Fruit fly (Drosophila melanogaster): ENCODE measurements around the gene CG9004.

CG9004 gene

dm6 chr3L:2409289-2409688, 35.8 kb downstream of the CG9004 start:
- no peak for TF ChIP-seq trh (GFP tag; optimal IDR thresholded peaks at IDR 0.05)
- TF ChIP-seq amos (GFP tag; IDR thresholded peaks at IDR 0.05; ENCODE audit: partially characterized antibody): peak; percentile 65
- no peak for TF ChIP-seq CG2120 (GFP tag; optimal IDR thresholded peaks at IDR 0.05)
- peak; percentile 37 for TF ChIP-seq CG3995 (GFP tag; optimal IDR thresholded peaks at IDR 0.05)
- no peak for TF ChIP-seq Oli (tag; optimal IDR thresholded peaks at IDR 0.05)
- TF ChIP-seq corto (GFP tag; optimal IDR thresholded peaks at IDR 0.05): no peak
- TF ChIP-seq Med (GFP tag): peak; percentile 82
- peak; percentile 70 for TF ChIP-seq zen (tag; optimal IDR thresholded peaks at IDR 0.05)
- TF ChIP-seq CG12659 (GFP tag; optimal IDR thresholded peaks at IDR 0.05): peak; percentile 0
- no peak for TF ChIP-seq CG13624 (GFP tag; optimal IDR thresholded peaks at IDR 0.05)
- TF ChIP-seq CG33557 (GFP tag; optimal IDR thresholded peaks at IDR 0.05): no peak
- TF ChIP-seq CG15696 (tag; optimal IDR thresholded peaks at IDR 0.05): peak; percentile 8
- no peak for TF ChIP-seq CG8388 (GFP tag; optimal IDR thresholded peaks at IDR 0.05)
- peak; percentile 84 for TF ChIP-seq stwl (tag; optimal IDR thresholded peaks at IDR 0.05)
- TF ChIP-seq CG33213 (GFP tag; optimal IDR thresholded peaks at IDR 0.05): peak; percentile 18
- peak; percentile 34 for TF ChIP-seq CG11504 (tag; optimal IDR thresholded peaks at IDR 0.05)
- peak; percentile 62 for TF ChIP-seq pita (GFP tag; optimal IDR thresholded peaks at IDR 0.05)
- no peak for TF ChIP-seq CG32767 (GFP tag; IDR thresholded peaks at IDR 0.05)
- peak; percentile 38 for TF ChIP-seq HmgZ (tag; optimal IDR thresholded peaks at IDR 0.05)
- TF ChIP-seq knrl (GFP tag; IDR thresholded peaks at IDR 0.05; ENCODE audit: partially characterized antibody): peak; percentile 49; the same call in 1 of the 3 replicates
- peak; percentile 59; the same call in 1 of the 3 replicates for TF ChIP-seq CG6791 (GFP tag; IDR thresholded peaks at IDR 0.05; ENCODE audit: partially characterized antibody)
- peak; percentile 22 for TF ChIP-seq Dek (tag; optimal IDR thresholded peaks at IDR 0.05)
- peak; percentile 25 for TF ChIP-seq gro (GFP tag; optimal IDR thresholded peaks at IDR 0.05)
- TF ChIP-seq phol (tag; optimal IDR thresholded peaks at IDR 0.05): peak; percentile 20
- no peak for TF ChIP-seq zfh2 (GFP tag; optimal IDR thresholded peaks at IDR 0.05)
- peak; percentile 4 for TF ChIP-seq D19A (tag; optimal IDR thresholded peaks at IDR 0.05)
- TF ChIP-seq jigr1 (GFP tag; IDR thresholded peaks at IDR 0.05): no peak
- TF ChIP-seq dmrt11E (tag; optimal IDR thresholded peaks at IDR 0.05): no peak
- TF ChIP-seq CG14710 (tag; optimal IDR thresholded peaks at IDR 0.05): peak; percentile 23
- TF ChIP-seq Xbp1 (GFP tag; optimal IDR thresholded peaks at IDR 0.05): peak; percentile 20
- peak; percentile 96 for TF ChIP-seq CG2199 (GFP tag; IDR thresholded peaks at IDR 0.05)
- TF ChIP-seq CG10565 (GFP tag; optimal IDR thresholded peaks at IDR 0.05): no peak
- no peak for TF ChIP-seq gsb-n (tag; optimal IDR thresholded peaks at IDR 0.05)
- peak; percentile 35 for TF ChIP-seq sug (tag; optimal IDR thresholded peaks at IDR 0.05)
- no peak for TF ChIP-seq CG8281 (tag; optimal IDR thresholded peaks at IDR 0.05)
- peak; percentile 96 for TF ChIP-seq Dip2 (GFP tag; IDR thresholded peaks at IDR 0.05)
- TF ChIP-seq eyg (GFP tag; optimal IDR thresholded peaks at IDR 0.05): no peak
- TF ChIP-seq CG7987 (GFP tag; optimal IDR thresholded peaks at IDR 0.05): peak; percentile 10
- no peak for TF ChIP-seq CG12769 (tag; optimal IDR thresholded peaks at IDR 0.05)
- TF ChIP-seq CG2116 (GFP tag; optimal IDR thresholded peaks at IDR 0.05): no peak
- TF ChIP-seq CG31224 (GFP tag; IDR thresholded peaks at IDR 0.05): no peak
- TF ChIP-seq lmd (GFP tag; IDR thresholded peaks at IDR 0.05): no peak
- TF ChIP-seq inv (GFP tag; IDR thresholded peaks at IDR 0.05; ENCODE audit: partially characterized antibody): peak; percentile 11; the same call in 1 of the 2 replicates
- TF ChIP-seq CG42726 (GFP tag; IDR thresholded peaks at IDR 0.05; ENCODE audit: partially characterized antibody): 0 out of 2 replicates have a peak, but pooled peaks have one; percentile 27
- no peak for TF ChIP-seq eve (GFP tag; optimal IDR thresholded peaks at IDR 0.05)
- peak; percentile 22; the same call in 1 of the 2 replicates for TF ChIP-seq CG32532 (GFP tag; IDR thresholded peaks at IDR 0.05)
- TF ChIP-seq Side (GFP tag; optimal IDR thresholded peaks at IDR 0.05): peak; percentile 24
- TF ChIP-seq Jarid2 (GFP tag; optimal IDR thresholded peaks at IDR 0.05): peak; percentile 13
- peak; percentile 27 for TF ChIP-seq abd-A (tag; optimal IDR thresholded peaks at IDR 0.05)
- TF ChIP-seq Myb (GFP tag; optimal IDR thresholded peaks at IDR 0.05): peak; percentile 94
